Worm (Caenorhabditis elegans) whole organism, L4 larva: ENCODE data around the gene nrf-6.

ENCODE experiments used
- F37D6.2 ChIP-seq: sonication (generic microtip); optimal IDR thresholded peaks from 2 replicates; lab custom pipeline; 2016; ENCODE audit warnings: mild to moderate bottlenecking, missing genetic modification characterization, missing compliant biosample characterization
- R02D3.7 ChIP-seq: fragments of 150-350 bp; sonication (generic microtip); optimal IDR thresholded peaks from 3 replicates; lab custom pipeline; 2014; ENCODE audit warnings: missing biosample characterization, missing genetic modification characterization
- ZK337.2 ChIP-seq: fragments of 200-800 bp; sonication (Bioruptor generic); IDR thresholded peaks from 2 replicates; pipeline ENCODE4 v1.3.6; 2022; ENCODE audit warnings: missing genetic modification reagents, missing genetic modification characterization, missing compliant biosample characterization
- ZK546.5 ChIP-seq, 2 experiments: sonication (generic microtip); optimal IDR thresholded peaks; 2 replicates each; lab custom pipeline; 2017; ENCODE audit warnings: missing biosample characterization in 2 of 2, missing genetic modification characterization in 2 of 2
- aha-1 ChIP-seq: fragments of 150-350 bp; peaks from one replicate; lab custom pipeline; 2014; ENCODE audit warnings: missing biosample characterization, missing genetic modification characterization
- aly-2 ChIP-seq: sonication (generic microtip); optimal IDR thresholded peaks from 2 replicates; lab custom pipeline; 2018; ENCODE audit warnings: missing biosample characterization, missing genetic modification characterization
- ama-1 ChIP-seq: fragments of 150-350 bp; optimal IDR thresholded peaks from 2 replicates; lab custom pipeline; 2014; ENCODE audit warnings: inconsistent platforms, mixed read lengths
- attf-4 ChIP-seq: sonication (generic microtip); optimal IDR thresholded peaks from 3 replicates; lab custom pipeline; 2017; ENCODE audit warnings: missing biosample characterization, missing genetic modification characterization
- ceh-20 ChIP-seq: fragments of 200-800 bp; sonication (Bioruptor generic); IDR thresholded peaks from 2 replicates; pipeline ENCODE4 v1.3.6; 2022; ENCODE audit warnings: missing genetic modification reagents, missing genetic modification characterization, missing compliant biosample characterization
- ceh-44 ChIP-seq: fragments of 200-800 bp; sonication (Bioruptor generic); IDR thresholded peaks from 2 replicates; pipeline ENCODE4 v1.3.6; 2022; ENCODE audit warnings: missing genetic modification reagents, missing genetic modification characterization, missing compliant biosample characterization
- ceh-82 ChIP-seq: sonication (generic microtip); optimal IDR thresholded peaks from 2 replicates; lab custom pipeline; 2017; ENCODE audit warnings: missing biosample characterization, missing genetic modification characterization
- ces-1 ChIP-seq: fragments of 150-350 bp; sonication (generic microtip); optimal IDR thresholded peaks from 4 replicates; lab custom pipeline; 2014; ENCODE audit warnings: missing biosample characterization, missing genetic modification reagents, missing genetic modification characterization
- cey-2 ChIP-seq: sonication (generic microtip); optimal IDR thresholded peaks from 3 replicates; lab custom pipeline; 2017; ENCODE audit warnings: missing genetic modification characterization, mild to moderate bottlenecking, missing compliant biosample characterization, antibody characterized with exemption, borderline replicate concordance; ENCODE audit not compliant: insufficient read depth
- ctbp-1 ChIP-seq: fragments of 200-800 bp; sonication (Bioruptor generic); IDR thresholded peaks from 2 replicates; pipeline ENCODE4 v1.3.6; 2022; ENCODE audit warnings: missing genetic modification reagents, missing genetic modification characterization, missing compliant biosample characterization
- daf-12 ChIP-seq: fragments of 150-350 bp; optimal IDR thresholded peaks from 2 replicates; lab custom pipeline; 2014; ENCODE audit warnings: missing biosample characterization, missing genetic modification reagents, missing genetic modification characterization
- dmd-8 ChIP-seq: fragments of 200-800 bp; sonication (Bioruptor generic); IDR thresholded peaks from 2 replicates; pipeline ENCODE4 v1.3.6; 2022; ENCODE audit warnings: missing genetic modification characterization, missing compliant biosample characterization
- dpl-1 ChIP-seq: fragments of 150-350 bp; optimal IDR thresholded peaks from 2 replicates; lab custom pipeline; 2014; ENCODE audit warnings: missing biosample characterization, missing genetic modification reagents, missing genetic modification characterization
- fkh-10 ChIP-seq: fragments of 150-350 bp; optimal IDR thresholded peaks from 2 replicates; lab custom pipeline; 2014; ENCODE audit warnings: missing biosample characterization, missing genetic modification reagents, missing genetic modification characterization
- hmg-1.1 ChIP-seq: fragments of 200-800 bp; sonication (Bioruptor generic); IDR thresholded peaks from 2 replicates; pipeline ENCODE4 v1.3.6; 2022; ENCODE audit warnings: missing genetic modification reagents, missing genetic modification characterization, missing compliant biosample characterization
- lin-1 ChIP-seq: fragments of 200-800 bp; sonication (Bioruptor generic); IDR thresholded peaks from 2 replicates; pipeline ENCODE4 v1.3.6; 2022; ENCODE audit warnings: missing genetic modification reagents, missing genetic modification characterization, missing compliant biosample characterization
- lin-13 ChIP-seq: fragments of 150-350 bp; optimal IDR thresholded peaks from 2 replicates; lab custom pipeline; 2014; ENCODE audit warnings: missing biosample characterization, missing genetic modification reagents, missing genetic modification characterization
- lin-15B ChIP-seq: fragments of 150-350 bp; sonication (generic microtip); optimal IDR thresholded peaks from 3 replicates; lab custom pipeline; 2014; ENCODE audit warnings: missing biosample characterization, missing genetic modification characterization
- lin-38 ChIP-seq: fragments of 200-800 bp; sonication (Bioruptor generic); IDR thresholded peaks from 2 replicates; pipeline ENCODE4 v1.3.6; 2022; ENCODE audit warnings: missing genetic modification reagents, missing genetic modification characterization, missing compliant biosample characterization
- lsy-2 ChIP-seq, 2 experiments: fragments of 150-350 bp in 1 of 2; sonication (generic microtip) in 1 of 2; optimal IDR thresholded peaks; 2 replicates each; lab custom pipeline; 2014 to 2017; ENCODE audit warnings: missing biosample characterization in 2 of 2, missing genetic modification characterization in 2 of 2
- mdl-1 ChIP-seq, 2 experiments: fragments of 150-350 bp in 1 of 2; sonication (generic microtip) in 1 of 2; optimal IDR thresholded peaks; 2 replicates each; lab custom pipeline; 2014 to 2017; ENCODE audit warnings: missing biosample characterization in 2 of 2, missing genetic modification characterization in 2 of 2
- mdt-29 ChIP-seq: fragments of 200-800 bp; sonication (Bioruptor generic); IDR thresholded peaks from 2 replicates; pipeline ENCODE4 v1.3.6; 2022; ENCODE audit warnings: missing genetic modification reagents, missing genetic modification characterization, missing compliant biosample characterization
- mep-1 ChIP-seq: fragments of 150-350 bp; sonication (generic microtip); optimal IDR thresholded peaks from 3 replicates; lab custom pipeline; 2014; ENCODE audit warnings: missing biosample characterization, missing genetic modification characterization
- mes-2 ChIP-seq: sonication (generic microtip); optimal IDR thresholded peaks from 2 replicates; lab custom pipeline; 2016; ENCODE audit warnings: missing genotype, mild to moderate bottlenecking, missing genetic modification characterization, missing compliant biosample characterization; ENCODE audit not compliant: poor library complexity, severe bottlenecking
- mxl-2 ChIP-seq: fragments of 200-800 bp; sonication (Bioruptor generic); conservative IDR thresholded peaks from 2 replicates; pipeline ENCODE4 v1.3.6; 2022; ENCODE audit warnings: missing genetic modification reagents, missing genetic modification characterization, missing compliant biosample characterization
- mxl-3 ChIP-seq: fragments of 200-800 bp; sonication (Bioruptor generic); optimal IDR thresholded peaks from 2 replicates; lab custom pipeline; 2018; ENCODE audit warnings: mild to moderate bottlenecking, missing genetic modification characterization, missing compliant biosample characterization
- nhr-11 ChIP-seq: fragments of 150-350 bp; optimal IDR thresholded peaks from 2 replicates; lab custom pipeline; 2014; ENCODE audit warnings: missing biosample characterization, missing genetic modification characterization
- nhr-111 ChIP-seq: fragments of 200-800 bp; sonication (Bioruptor generic); optimal IDR thresholded peaks from 2 replicates; lab custom pipeline; 2018; ENCODE audit warnings: mild to moderate bottlenecking, missing genetic modification characterization, missing compliant biosample characterization
- nhr-41 ChIP-seq: fragments of 200-800 bp; sonication (Bioruptor generic); IDR thresholded peaks from 2 replicates; pipeline ENCODE4 v1.3.6; 2022; ENCODE audit warnings: missing genetic modification reagents, missing genetic modification characterization, missing compliant biosample characterization
- nhr-42 ChIP-seq: fragments of 200-800 bp; sonication (Bioruptor generic); IDR thresholded peaks from 2 replicates; pipeline ENCODE4 v1.3.6; 2022; ENCODE audit warnings: missing genetic modification characterization, missing compliant biosample characterization
- nhr-76 ChIP-seq: fragments of 150-350 bp; optimal IDR thresholded peaks from 2 replicates; lab custom pipeline; 2014; ENCODE audit warnings: missing biosample characterization, missing genetic modification characterization
- pqm-1 ChIP-seq: sonication (generic microtip); optimal IDR thresholded peaks from 2 replicates; lab custom pipeline; 2017; ENCODE audit warnings: missing biosample characterization, missing genetic modification characterization
- rbr-2 ChIP-seq: sonication (generic microtip); optimal IDR thresholded peaks from 2 replicates; lab custom pipeline; 2016; ENCODE audit warnings: missing genotype, missing genetic modification characterization, missing compliant biosample characterization
- saeg-2 ChIP-seq: fragments of 200-800 bp; sonication (Bioruptor generic); IDR thresholded peaks from 2 replicates; pipeline ENCODE4 v1.3.6; 2022; ENCODE audit warnings: missing genetic modification reagents, missing genetic modification characterization, missing compliant biosample characterization
- sdz-12 ChIP-seq: fragments of 200-800 bp; sonication (Bioruptor generic); optimal IDR thresholded peaks from 2 replicates; lab custom pipeline; 2018; ENCODE audit warnings: mild to moderate bottlenecking, missing genetic modification characterization, missing compliant biosample characterization
- snpc-1.2 ChIP-seq: fragments of 200-800 bp; sonication (Bioruptor generic); IDR thresholded peaks from 2 replicates; pipeline ENCODE4 v1.3.6; 2022; ENCODE audit warnings: missing genetic modification reagents, missing genetic modification characterization, missing compliant biosample characterization
- spr-3 ChIP-seq: fragments of 200-800 bp; sonication (Bioruptor generic); optimal IDR thresholded peaks from 2 replicates; lab custom pipeline; 2018; ENCODE audit warnings: mild to moderate bottlenecking, missing genetic modification characterization, missing compliant biosample characterization
- unc-130 ChIP-seq: sonication (generic microtip); optimal IDR thresholded peaks from 2 replicates; lab custom pipeline; 2016; ENCODE audit warnings: missing genetic modification reagents, missing genetic modification characterization, missing compliant biosample characterization
- unc-39 ChIP-seq: sonication (generic microtip); optimal IDR thresholded peaks from 2 replicates; lab custom pipeline; 2017; ENCODE audit warnings: missing biosample characterization, missing genetic modification characterization
- vab-7 ChIP-seq: fragments of 200-800 bp; sonication (Bioruptor generic); IDR thresholded peaks from 2 replicates; pipeline ENCODE4 v1.3.6; 2022; ENCODE audit warnings: missing genetic modification reagents, missing genetic modification characterization, missing compliant biosample characterization
- ztf-11 ChIP-seq: fragments of 150-350 bp; optimal IDR thresholded peaks from 2 replicates; lab custom pipeline; 2014; ENCODE audit warnings: missing biosample characterization, missing genetic modification characterization

The nrf-6 gene

DNA sequence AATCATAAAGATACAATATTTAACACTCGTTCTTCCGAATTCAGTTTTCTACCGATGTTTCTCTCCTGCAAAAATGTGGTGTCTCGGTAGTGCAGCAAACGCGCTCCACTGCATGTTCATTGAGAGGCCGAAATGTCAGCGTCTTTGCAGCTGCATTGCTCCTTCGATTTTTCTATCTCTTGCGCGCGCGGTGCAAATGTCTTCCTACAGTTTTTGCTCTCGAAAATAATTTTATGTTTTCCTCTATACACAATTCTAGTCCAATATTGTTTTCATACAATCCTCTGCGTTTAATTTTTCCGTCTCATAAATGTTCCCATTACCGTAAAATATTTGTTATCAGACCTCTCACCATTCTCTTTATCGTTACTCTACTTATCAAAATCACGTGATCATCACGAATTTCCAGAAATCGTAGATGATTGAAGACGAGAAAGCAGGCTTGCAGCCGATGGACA is 29.9 kb upstream of the nrf-6 start, which contains the start of gene ufd-2 (continued):
- TF ChIP-seq mdt-29 (GFP tag; lab: Robert Waterston, UW) (no peak), unc-39 (tag; lab: Kevin White, UChicago) (no peak), aly-2 (no peak), ama-1 (lab: Kevin White, UChicago) (no peak), mep-1 (tag; lab: Kevin White, UChicago) (peak; percentile 84), ceh-44 (GFP tag; lab: Robert Waterston, UW) (0 out of 2 replicates have a peak, but pooled peaks have one; percentile 17), vab-7 (GFP tag; lab: Robert Waterston, UW) (peak; percentile 50; the same call in 1 of the 2 replicates), aha-1 (tag; lab: Kevin White, UChicago) (peak; percentile 2), unc-130 (peak; percentile 77), mes-2 (peak; percentile 94), rbr-2 (tag; lab: Kevin White, UChicago) (peak; percentile 64), dpl-1 (GFP tag; lab: Kevin White, UChicago) (peak; percentile 57), fkh-10 (GFP tag; lab: Kevin White, UChicago) (peak; percentile 10), ceh-82 (tag; lab: Kevin White, UChicago) (no peak), nhr-76 (no peak), lin-38 (GFP tag; lab: Robert Waterston, UW) (peak; percentile 95), lin-13 (peak; percentile 80), mxl-3 (GFP tag; lab: Kevin White, UChicago) (peak; percentile 69), pqm-1 (tag; lab: Kevin White, UChicago) (peak; percentile 45), spr-3 (no peak), hmg-1.1 (GFP tag; lab: Robert Waterston, UW) (no peak), nhr-42 (GFP tag; lab: Robert Waterston, UW) (no peak), lsy-2 (tag; optimal IDR thresholded peaks at IDR 0.05; lab: Kevin White, UChicago) (peak; percentile 10 to 76), ZK546.5 (tag; optimal IDR thresholded peaks at IDR 0.05; lab: Kevin White, UChicago) (no peak), lin-1 (no peak), F37D6.2 (tag; lab: Kevin White, UChicago) (peak; percentile 23)

DNA sequence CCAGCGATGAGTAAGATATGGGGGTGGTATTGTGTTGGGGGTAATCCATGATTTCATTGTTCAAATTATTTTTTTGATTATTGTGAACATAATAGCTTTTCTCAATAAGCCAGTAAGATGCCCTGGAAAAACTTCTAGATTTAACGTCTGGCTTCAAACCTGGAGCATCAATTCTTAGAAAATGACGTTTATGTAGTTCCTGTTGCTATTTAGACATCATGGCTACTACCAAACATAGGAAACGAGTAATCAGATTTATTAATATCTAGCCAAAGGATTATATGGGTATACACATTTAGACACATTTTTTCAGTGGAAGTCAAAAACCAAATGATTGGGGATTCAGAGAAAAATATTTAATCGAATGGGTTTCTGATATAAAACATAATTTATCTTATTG is 27.0 kb upstream of the nrf-6 start:
- TF ChIP-seq nhr-11 (tag; lab: Kevin White, UChicago) (peak; percentile 9), ZK337.2 (GFP tag; lab: Robert Waterston, UW) (no peak), ctbp-1 (GFP tag; lab: Robert Waterston, UW) (no peak)
- TF ChIP-seq, all 104 proteins: peak for 1

DNA sequence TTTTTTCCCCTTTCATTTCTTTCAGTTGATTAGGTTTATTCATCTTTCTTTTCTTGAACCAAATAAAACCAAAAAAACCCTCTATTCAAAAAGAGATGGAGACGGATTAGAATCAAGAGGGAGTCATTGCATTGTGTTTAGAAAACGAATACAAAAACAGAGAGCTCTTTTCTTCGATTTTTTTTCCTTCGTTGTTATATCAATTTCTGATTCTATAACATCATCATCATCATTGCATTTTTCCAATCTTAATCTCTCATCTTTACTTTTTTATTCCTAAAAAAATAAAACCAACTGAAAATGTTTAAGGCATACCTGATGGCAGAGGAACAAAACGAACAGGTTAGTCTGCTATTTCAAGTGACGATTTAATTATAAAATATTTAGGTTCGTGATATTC is 26.3 kb upstream of the nrf-6 start, which contains the start of gene T05H10.8:
Gene T05H10.8, plus strand, starts transcription at position 301 of the 400 bp plus-strand sequence.
- TF ChIP-seq hmg-1.1 (GFP tag; lab: Robert Waterston, UW) (no peak), mxl-2 (GFP tag; lab: Robert Waterston, UW) (no peak), ztf-11 (no peak), cey-2 (tag; lab: Kevin White, UChicago) (no peak), sdz-12 (GFP tag; lab: Kevin White, UChicago) (no peak)

DNA sequence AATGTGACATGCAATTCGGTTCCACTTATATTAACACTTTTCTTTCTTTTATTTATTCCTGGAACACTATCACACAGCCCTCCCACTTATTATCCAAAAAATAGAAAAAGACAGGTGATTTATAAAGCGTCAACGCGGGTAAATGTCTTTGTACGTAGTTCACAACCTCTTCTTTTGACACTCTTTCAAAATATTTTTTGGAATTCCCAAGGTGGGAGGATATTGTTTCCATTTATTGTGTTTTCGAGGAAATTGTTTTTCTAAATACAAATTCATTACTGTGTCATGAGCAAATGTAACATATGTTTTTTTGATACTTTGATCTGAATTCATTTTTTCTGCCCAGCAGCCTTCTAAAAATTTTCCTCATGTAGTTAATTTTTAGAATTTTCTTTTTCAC is 25.4 kb upstream of the nrf-6 start:
- no peak for TF ChIP-seq spr-3
- TF ChIP-seq attf-4 (tag; lab: Kevin White, UChicago): no peak
- no peak for TF ChIP-seq mdl-1 (tag; optimal IDR thresholded peaks at IDR 0.05; lab: Kevin White, UChicago)
- no peak for TF ChIP-seq lin-15B (tag; lab: Kevin White, UChicago)
- no peak for TF ChIP-seq ces-1 (GFP tag; lab: Kevin White, UChicago)
- no peak for TF ChIP-seq daf-12 (tag; lab: Kevin White, UChicago)
- TF ChIP-seq dmd-8 (GFP tag; lab: Robert Waterston, UW): no peak
- TF ChIP-seq unc-39 (tag; lab: Kevin White, UChicago): no peak
- TF ChIP-seq R02D3.7 (tag; lab: Kevin White, UChicago): no peak
- TF ChIP-seq nhr-41 (GFP tag; lab: Robert Waterston, UW): no peak
- no peak for TF ChIP-seq ceh-20 (GFP tag; lab: Robert Waterston, UW)
- TF ChIP-seq ztf-11: no peak
- TF ChIP-seq saeg-2 (GFP tag; lab: Robert Waterston, UW): no peak
- TF ChIP-seq snpc-1.2 (GFP tag; lab: Robert Waterston, UW): no peak
- TF ChIP-seq nhr-111 (GFP tag; lab: Kevin White, UChicago): no peak
